Fruit fly (Drosophila melanogaster): ENCODE data around the gene CG11378.

Gene CG11378

dm6 chrX:1170117-1170878, at the start of gene CG11378:
CG11378 (plus strand) TSS chrX:1170828.
- no peak for TF ChIP-seq CTCF (optimal IDR thresholded peaks at IDR 0.05)
- no peak for TF ChIP-seq CG8478 (optimal IDR thresholded peaks at IDR 0.05)

- no peak for TF ChIP-seq CG8478 (optimal IDR thresholded peaks at IDR 0.05)
- TF ChIP-seq CTCF (optimal IDR thresholded peaks at IDR 0.05) = no peak
These were observed 49.7 kb upstream of the CG11378 start for dm6 chrX:1120896-1121295.

dm6 chrX:1123381-1123780, 47.2 kb upstream of the CG11378 start:
- no peak for TF ChIP-seq CTCF (optimal IDR thresholded peaks at IDR 0.05)
- no peak for TF ChIP-seq CG8478 (optimal IDR thresholded peaks at IDR 0.05)

- TF ChIP-seq CTCF (optimal IDR thresholded peaks at IDR 0.05) (no peak), CG8478 (optimal IDR thresholded peaks at IDR 0.05) (no peak)
These were observed 40.9 kb upstream of the CG11378 start for dm6 chrX:1129575-1130281.

- TF ChIP-seq CTCF (optimal IDR thresholded peaks at IDR 0.05) (no peak), CG8478 (optimal IDR thresholded peaks at IDR 0.05) (no peak)
These were observed 36.3 kb upstream of the CG11378 start, which contains the start of gene CG3655 for dm6 chrX:1134053-1135005. CG3655 (minus strand) TSS chrX:1134896.

dm6 chrX:1135006-1135376, 35.6 kb upstream of the CG11378 start:
- TF ChIP-seq CG8478 (optimal IDR thresholded peaks at IDR 0.05) (no peak), CTCF (optimal IDR thresholded peaks at IDR 0.05) (no peak)

- TF ChIP-seq CG8478 (optimal IDR thresholded peaks at IDR 0.05) (no peak), CTCF (optimal IDR thresholded peaks at IDR 0.05) (no peak)
These were observed 27.9 kb upstream of the CG11378 start for dm6 chrX:1142567-1143347.

dm6 chrX:1145344-1145743, 25.3 kb upstream of the CG11378 start, which contains the start of gene CG14628:
CG14628 (plus strand) TSS chrX:1145644.
- no peak for TF ChIP-seq CG8478 (optimal IDR thresholded peaks at IDR 0.05)
- no peak for TF ChIP-seq CTCF (optimal IDR thresholded peaks at IDR 0.05)

- no peak for TF ChIP-seq CTCF (optimal IDR thresholded peaks at IDR 0.05)
These were observed 8.7 kb upstream of the CG11378 start, which contains the start of gene eIF4E7 for dm6 chrX:1161913-1162439. eIF4E7 (minus strand) TSS chrX:1162389.

dm6 chrX:1171018-1171417, 390 bp downstream of the CG11378 start:
- TF ChIP-seq CG8478 (optimal IDR thresholded peaks at IDR 0.05) = no peak
- TF ChIP-seq CTCF (optimal IDR thresholded peaks at IDR 0.05) = no peak

dm6 chrX:1172756-1173422, 2.3 kb downstream of the CG11378 start:
- TF ChIP-seq CTCF (optimal IDR thresholded peaks at IDR 0.05) (no peak), CG8478 (optimal IDR thresholded peaks at IDR 0.05) (no peak)

dm6 chrX:1173564-1173963, 2.9 kb downstream of the CG11378 start:
- TF ChIP-seq CTCF (optimal IDR thresholded peaks at IDR 0.05) = no peak
- no peak for TF ChIP-seq CG8478 (optimal IDR thresholded peaks at IDR 0.05)

- TF ChIP-seq CTCF (optimal IDR thresholded peaks at IDR 0.05) (no peak), CG8478 (optimal IDR thresholded peaks at IDR 0.05) (no peak)
These were observed 5.4 kb downstream of the CG11378 start, which contains the start of gene CG11384 for dm6 chrX:1175993-1176392. CG11384 (minus strand) TSS chrX:1176035.
